Worm (Caenorhabditis elegans): Measurements from ENCODE around the gene rib-2.

- TF ChIP-seq lin-13 (GFP tag; optimal IDR thresholded peaks at IDR 0.05) (no peak), nhr-12 (tag; optimal IDR thresholded peaks at IDR 0.05) (no peak), blmp-1 (tag; optimal IDR thresholded peaks at IDR 0.05; ENCODE audit: insufficient read depth) (no peak), F13H6.1 (tag; optimal IDR thresholded peaks at IDR 0.05) (no peak), unc-55 (GFP tag; optimal IDR thresholded peaks at IDR 0.05) (no peak), nhr-25 (tag; optimal IDR thresholded peaks at IDR 0.05) (no peak), nhr-11 (tag; optimal IDR thresholded peaks at IDR 0.05) (no peak), elt-3 (tag; optimal IDR thresholded peaks at IDR 0.05) (no peak), R02D3.7 (tag; optimal IDR thresholded peaks at IDR 0.05) (no peak)
These were observed 42.1 kb upstream of the rib-2 start, which contains the start of gene Y39A1A.20 for ce11 chrIII:10700460-10700859.
